Fruit fly (Drosophila melanogaster) whole organism: ENCODE data around the gene Hrb98DE.

ENCODE experiments used
- CG8478 ChIP-seq: fragments of >200 bp; optimal IDR thresholded peaks from 2 replicates; lab custom pipeline; 2018; ENCODE audit warnings: inconsistent platforms
- Dll ChIP-seq: fragments of >200 bp; optimal IDR thresholded peaks from 2 replicates; lab custom pipeline; 2017
- EcR ChIP-seq, 2 experiments: fragments of >200 bp; optimal IDR thresholded peaks; 2 replicates each; lab custom pipeline; 2017; ENCODE audit warnings: missing biosample characterization in 2 of 2, missing genetic modification characterization in 2 of 2, missing genetic modification reagents in 2 of 2
- pan ChIP-seq: fragments of >200 bp; optimal IDR thresholded peaks from 2 replicates; lab custom pipeline; 2017
- psq ChIP-seq: fragments of >200 bp; optimal IDR thresholded peaks from 2 replicates; lab custom pipeline; 2017
- usp ChIP-seq: fragments of >200 bp; optimal IDR thresholded peaks from 2 replicates; lab custom pipeline; 2017; ENCODE audit warnings: missing biosample characterization, missing genetic modification characterization, mixed read lengths

dm6 chr3R:28552249-28552648 lies 47.4 kb upstream of the Hrb98DE start:
- TF ChIP-seq Dll (lab: Kevin White, UChicago) (no peak), EcR (GFP tag; optimal IDR thresholded peaks at IDR 0.05; lab: Kevin White, UChicago) (no peak), pan (lab: Kevin White, UChicago) (no peak), psq (no peak), CG8478 (lab: Kevin White, UChicago) (no peak), usp (GFP tag; lab: Kevin White, UChicago) (no peak)
